Fruit fly (Drosophila melanogaster): ENCODE measurements around the gene Rpp14a.

The Rpp14a gene

dm6 chr3R:30083215-30083614, 26.6 kb downstream of the Rpp14a start (continued):
- TF ChIP-seq cyc (GFP tag; optimal IDR thresholded peaks at IDR 0.05) (peak; percentile 55), CG6163 (GFP tag; IDR thresholded peaks at IDR 0.05) (no peak), Ets21C (GFP tag; optimal IDR thresholded peaks at IDR 0.05) (peak; percentile 22), CG31627 (GFP tag; optimal IDR thresholded peaks at IDR 0.05) (peak; percentile 63), Sox102F (GFP tag; optimal IDR thresholded peaks at IDR 0.05) (peak; percentile 23), Lpt (GFP tag; optimal IDR thresholded peaks at IDR 0.05) (no peak), CG16779 (tag; optimal IDR thresholded peaks at IDR 0.05) (no peak), ss (GFP tag; optimal IDR thresholded peaks at IDR 0.05) (no peak), topi (GFP tag; optimal IDR thresholded peaks at IDR 0.05) (peak; percentile 64), Smox (GFP tag; optimal IDR thresholded peaks at IDR 0.05) (peak; percentile 45), CG11902 (GFP tag; optimal IDR thresholded peaks at IDR 0.05) (peak; percentile 14), eg (GFP tag; IDR thresholded peaks at IDR 0.05) (0 out of 3 replicates have a peak, but pooled peaks have one; percentile 42), dsx (GFP tag; optimal IDR thresholded peaks at IDR 0.05; ENCODE audit: poor library complexity, severe bottlenecking) (no peak), Eip93F (GFP tag; optimal IDR thresholded peaks at IDR 0.05) (no peak), Hr39 (GFP tag; optimal IDR thresholded peaks at IDR 0.05) (peak; percentile 61), salr (GFP tag; optimal IDR thresholded peaks at IDR 0.05) (no peak)

- TF ChIP-seq CG31627 (GFP tag; optimal IDR thresholded peaks at IDR 0.05), result peak; percentile 4
- no peak for TF ChIP-seq spab (GFP tag; optimal IDR thresholded peaks at IDR 0.05)
- no peak for TF ChIP-seq CG34406 (GFP tag; optimal IDR thresholded peaks at IDR 0.05)
- peak; percentile 58 for TF ChIP-seq Eip78C (GFP tag)
- TF ChIP-seq CG6792 (GFP tag; optimal IDR thresholded peaks at IDR 0.05), result no peak
- no peak for TF ChIP-seq Met (GFP tag; optimal IDR thresholded peaks at IDR 0.05)
- peak; percentile 15 for TF ChIP-seq Smox (GFP tag; optimal IDR thresholded peaks at IDR 0.05)
- TF ChIP-seq Sox15 (GFP tag; optimal IDR thresholded peaks at IDR 0.05), result no peak
- TF ChIP-seq CG10631 (GFP tag; optimal IDR thresholded peaks at IDR 0.05), result no peak
- no peak for TF ChIP-seq CG8632 (GFP tag; optimal IDR thresholded peaks at IDR 0.05)
- TF ChIP-seq Hr39 (GFP tag; optimal IDR thresholded peaks at IDR 0.05), result peak; percentile 6
- TF ChIP-seq esn (GFP tag; optimal IDR thresholded peaks at IDR 0.05), result peak; percentile 26
- TF ChIP-seq svp (GFP tag), result peak; percentile 37
- no peak for TF ChIP-seq CG15336 (GFP tag; IDR thresholded peaks at IDR 0.05)
- peak; percentile 3 for TF ChIP-seq Hr4 (GFP tag; optimal IDR thresholded peaks at IDR 0.05)
- no peak for TF ChIP-seq salr (GFP tag; optimal IDR thresholded peaks at IDR 0.05)
- TF ChIP-seq CG6276 (GFP tag; optimal IDR thresholded peaks at IDR 0.05), result no peak
- no peak for TF ChIP-seq achi (GFP tag; optimal IDR thresholded peaks at IDR 0.05)
- TF ChIP-seq Sox14 (GFP tag; optimal IDR thresholded peaks at IDR 0.05), result peak; percentile 0
- TF ChIP-seq topi (GFP tag; optimal IDR thresholded peaks at IDR 0.05), result peak; percentile 6
These were observed 27.5 kb downstream of the Rpp14a start for dm6 chr3R:30084137-30084536.

dm6 chr3R:30090261-30091006, 33.8 kb downstream of the Rpp14a start:
- TF ChIP-seq CG15336 (GFP tag; IDR thresholded peaks at IDR 0.05) (no peak), CG6808 (GFP tag; optimal IDR thresholded peaks at IDR 0.05) (peak; percentile 20), CG11902 (GFP tag; optimal IDR thresholded peaks at IDR 0.05) (no peak), Eip75B (GFP tag; optimal IDR thresholded peaks at IDR 0.05) (peak; percentile 53), vri (GFP tag; optimal IDR thresholded peaks at IDR 0.05) (no peak), dsx (GFP tag; optimal IDR thresholded peaks at IDR 0.05; ENCODE audit: poor library complexity, severe bottlenecking) (peak; percentile 12), CG32006 (GFP tag; optimal IDR thresholded peaks at IDR 0.05) (peak; percentile 24), fd85E (GFP tag; optimal IDR thresholded peaks at IDR 0.05) (no peak), Eip78C (GFP tag) (peak; percentile 22), spab (GFP tag; optimal IDR thresholded peaks at IDR 0.05) (peak; percentile 2), svp (GFP tag) (no peak), acj6 (GFP tag; optimal IDR thresholded peaks at IDR 0.05) (no peak), CG6276 (GFP tag; optimal IDR thresholded peaks at IDR 0.05) (peak; percentile 14), CG9139 (GFP tag; optimal IDR thresholded peaks at IDR 0.05) (peak; percentile 26), eg (GFP tag; IDR thresholded peaks at IDR 0.05) (0 out of 3 replicates have a peak, but pooled peaks have one; percentile 29), CG11294 (GFP tag; IDR thresholded peaks at IDR 0.05) (no peak), Blimp-1 (GFP tag; optimal IDR thresholded peaks at IDR 0.05) (peak; percentile 66), Ets96B (tag; optimal IDR thresholded peaks at IDR 0.05) (peak; percentile 20), CG3032 (tag; optimal IDR thresholded peaks at IDR 0.05) (peak; percentile 18), CG16779 (tag; optimal IDR thresholded peaks at IDR 0.05) (peak; percentile 21), Hr39 (GFP tag; optimal IDR thresholded peaks at IDR 0.05) (no peak), ss (GFP tag; optimal IDR thresholded peaks at IDR 0.05) (peak in 1 of 2 experiments; percentile 62), Sox14 (GFP tag; optimal IDR thresholded peaks at IDR 0.05) (no peak), CG6163 (GFP tag; IDR thresholded peaks at IDR 0.05) (peak; percentile 51; the same call in 2 of the 3 replicates), dac (GFP tag; optimal IDR thresholded peaks at IDR 0.05) (no peak), CG10631 (GFP tag; optimal IDR thresholded peaks at IDR 0.05) (no peak), salr (GFP tag; optimal IDR thresholded peaks at IDR 0.05) (no peak), CG1621 (tag; optimal IDR thresholded peaks at IDR 0.05) (peak; percentile 7), Eip93F (GFP tag; optimal IDR thresholded peaks at IDR 0.05) (no peak)
